Worm (Caenorhabditis elegans) whole organism, early embryonic: ENCODE measurements around the gene B0546.5.

Experiments
- B0310.2 ChIP-seq: sonication (generic microtip); optimal IDR thresholded peaks from 2 replicates; lab custom pipeline; 2016; ENCODE audit warnings: mild to moderate bottlenecking, missing genetic modification characterization, missing compliant biosample characterization
- F13C5.2 ChIP-seq: sonication (generic microtip); optimal IDR thresholded peaks from 2 replicates; lab custom pipeline; 2017; ENCODE audit warnings: mild to moderate bottlenecking, missing genetic modification characterization, inconsistent platforms, missing compliant biosample characterization
- aly-1 ChIP-seq: sonication (generic microtip); optimal IDR thresholded peaks from 2 replicates; lab custom pipeline; 2016; ENCODE audit warnings: missing genetic modification characterization, missing compliant biosample characterization
- ama-1 ChIP-seq: fragments of 150-350 bp; optimal IDR thresholded peaks from 2 replicates; lab custom pipeline; 2014
- ceh-13 ChIP-seq: fragments of 200-800 bp; sonication (Bioruptor generic); optimal IDR thresholded peaks from 2 replicates; lab custom pipeline; 2018; ENCODE audit warnings: mild to moderate bottlenecking, missing genetic modification characterization, missing compliant biosample characterization
- ceh-36 ChIP-seq: sonication (generic microtip); optimal IDR thresholded peaks from 2 replicates; lab custom pipeline; 2016; ENCODE audit warnings: missing genetic modification characterization, inconsistent platforms, missing compliant biosample characterization
- ets-7 ChIP-seq: sonication (generic microtip); optimal IDR thresholded peaks from 2 replicates; lab custom pipeline; 2016; ENCODE audit warnings: missing genotype, missing genetic modification characterization, missing compliant biosample characterization
- flt-1 ChIP-seq: fragments of 200-800 bp; sonication (Bioruptor generic); IDR thresholded peaks from 2 replicates; pipeline ENCODE4 v1.3.6; 2022; ENCODE audit warnings: missing genetic modification characterization, missing compliant biosample characterization
- hmbx-1 ChIP-seq: sonication (generic microtip); optimal IDR thresholded peaks from 2 replicates; lab custom pipeline; 2016; ENCODE audit warnings: mild to moderate bottlenecking, missing genetic modification characterization, missing compliant biosample characterization
- hmg-4 ChIP-seq: fragments of 200-800 bp; sonication (Bioruptor generic); optimal IDR thresholded peaks from 2 replicates; lab custom pipeline; 2018; ENCODE audit warnings: mild to moderate bottlenecking, missing genetic modification characterization, missing compliant biosample characterization
- hnd-1 ChIP-seq: sonication (generic microtip); optimal IDR thresholded peaks from 2 replicates; lab custom pipeline; 2016; ENCODE audit warnings: missing genetic modification characterization, missing compliant biosample characterization
- pes-1 ChIP-seq: fragments of 200-800 bp; sonication (Bioruptor generic); IDR thresholded peaks from 2 replicates; pipeline ENCODE4 v1.3.6; 2022; ENCODE audit warnings: missing genetic modification reagents, missing genetic modification characterization, missing compliant biosample characterization
- scrt-1 ChIP-seq: fragments of 200-800 bp; sonication (Bioruptor generic); IDR thresholded peaks from 2 replicates; pipeline ENCODE4 v1.3.6; 2022; ENCODE audit warnings: missing genetic modification characterization, missing compliant biosample characterization
- sea-1 ChIP-seq: fragments of 200-800 bp; sonication (Bioruptor generic); conservative IDR thresholded peaks from 2 replicates; pipeline ENCODE4 v1.3.6; 2022; ENCODE audit warnings: missing genetic modification characterization, missing compliant biosample characterization
- tbx-11 ChIP-seq: fragments of 200-800 bp; sonication (Bioruptor generic); IDR thresholded peaks from 2 replicates; pipeline ENCODE4 v1.3.6; 2022; ENCODE audit warnings: missing genetic modification characterization, missing compliant biosample characterization
- tbx-37 ChIP-seq: fragments of 200-800 bp; sonication (Bioruptor generic); conservative IDR thresholded peaks from 2 replicates; pipeline ENCODE4 v1.3.6; 2022; ENCODE audit warnings: missing genetic modification reagents, missing genetic modification characterization, missing compliant biosample characterization
- tra-4 ChIP-seq: sonication (generic microtip); optimal IDR thresholded peaks from 2 replicates; lab custom pipeline; 2017; ENCODE audit warnings: missing genetic modification characterization, missing compliant biosample characterization

B0546.5 gene

DNA sequence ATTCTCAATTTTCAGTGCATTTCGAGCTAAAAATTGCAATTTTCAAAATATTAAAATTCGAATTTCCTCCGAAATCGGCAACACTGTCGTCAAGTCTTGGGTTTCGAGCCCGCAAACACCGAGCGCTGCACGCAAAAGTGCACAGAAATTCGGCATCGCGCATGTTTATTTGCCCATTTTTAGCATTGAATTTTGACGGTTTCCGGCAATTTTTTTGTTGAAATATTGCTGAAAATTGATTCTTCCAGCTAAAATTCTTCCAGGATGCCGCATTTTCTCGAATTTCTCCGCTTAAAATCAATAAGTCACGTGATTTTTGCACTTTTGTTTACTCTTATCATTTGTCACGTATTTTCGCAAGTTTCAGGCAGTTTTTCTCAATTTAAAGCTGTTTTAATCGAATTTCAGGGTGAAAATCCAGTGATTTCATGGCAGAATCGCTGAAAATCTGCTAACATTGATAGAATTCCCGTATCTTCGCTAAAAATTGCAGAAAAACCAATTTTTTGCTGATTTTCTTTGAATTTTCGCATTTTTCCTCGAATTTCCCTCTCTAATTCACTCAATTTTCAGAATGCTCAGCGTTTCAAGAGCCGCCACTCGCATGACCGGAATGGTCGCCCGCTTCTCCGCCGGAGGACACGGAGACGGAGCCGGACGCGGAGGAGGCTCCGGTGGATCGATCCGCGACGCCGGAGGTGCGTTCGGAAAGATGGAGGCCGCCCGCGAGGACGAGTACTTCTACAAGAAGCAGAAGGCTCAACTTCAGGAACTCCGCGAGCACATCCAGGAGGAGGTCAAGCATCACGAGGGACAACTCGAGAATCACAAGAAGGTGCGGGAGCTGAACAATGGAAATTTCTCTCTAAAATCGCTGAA lies 4.3 kb downstream of the B0546.5 start, which contains the start of gene mai-2:
Gene mai-2 (plus strand): TSS at position 574 of the 879 bp plus-strand sequence.
- TF ChIP-seq hmg-4 (GFP tag; lab: Kevin White, UChicago) = no peak
- TF ChIP-seq ama-1 = no peak
- TF ChIP-seq ceh-13 = no peak
- no peak for TF ChIP-seq B0310.2 (tag; lab: Kevin White, UChicago)
- TF ChIP-seq flt-1 = no peak
- no peak for TF ChIP-seq pes-1
- TF ChIP-seq tra-4 (tag; lab: Kevin White, UChicago) = no peak
- no peak for TF ChIP-seq sea-1 (GFP tag; lab: Robert Waterston, UW)
- TF ChIP-seq tbx-11 (GFP tag; lab: Robert Waterston, UW) = no peak
- no peak for TF ChIP-seq ets-7 (tag; lab: Kevin White, UChicago)
- no peak for TF ChIP-seq scrt-1 (GFP tag; lab: Robert Waterston, UW)
- no peak for TF ChIP-seq ceh-36
- TF ChIP-seq hnd-1 (tag; lab: Kevin White, UChicago) = no peak
- no peak for TF ChIP-seq F13C5.2
- no peak for TF ChIP-seq tbx-37 (GFP tag; lab: Robert Waterston, UW)
- TF ChIP-seq hmbx-1 (tag; lab: Kevin White, UChicago) = no peak
- TF ChIP-seq aly-1 = no peak

DNA sequence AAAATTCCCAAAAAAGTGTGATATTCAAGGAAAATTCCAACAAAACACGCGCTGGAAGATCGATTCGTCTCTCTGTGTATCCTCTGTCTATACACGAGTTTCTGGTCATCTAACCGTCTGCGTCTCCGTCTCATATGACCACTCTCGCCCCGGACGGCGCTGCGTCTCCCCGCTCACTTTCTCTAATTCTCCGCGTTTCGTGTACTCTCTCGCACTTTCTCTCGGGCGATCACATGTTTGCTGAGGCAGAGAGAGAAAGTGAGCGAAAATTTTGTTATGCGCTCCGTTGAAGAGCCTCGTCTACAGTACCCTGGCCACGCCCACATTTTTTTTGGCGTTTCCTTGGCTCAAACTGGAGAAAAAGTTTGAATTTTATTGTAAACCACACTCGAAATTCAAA lies 5.3 kb downstream of the B0546.5 start:
- TF ChIP-seq ceh-13 = no peak
- TF ChIP-seq tbx-37 (GFP tag; lab: Robert Waterston, UW) = no peak
- TF ChIP-seq B0310.2 (tag; lab: Kevin White, UChicago) = no peak
- TF ChIP-seq tbx-11 (GFP tag; lab: Robert Waterston, UW) = no peak
- no peak for TF ChIP-seq ceh-36
- TF ChIP-seq hmg-4 (GFP tag; lab: Kevin White, UChicago) = peak; percentile 19
- no peak for TF ChIP-seq F13C5.2

DNA sequence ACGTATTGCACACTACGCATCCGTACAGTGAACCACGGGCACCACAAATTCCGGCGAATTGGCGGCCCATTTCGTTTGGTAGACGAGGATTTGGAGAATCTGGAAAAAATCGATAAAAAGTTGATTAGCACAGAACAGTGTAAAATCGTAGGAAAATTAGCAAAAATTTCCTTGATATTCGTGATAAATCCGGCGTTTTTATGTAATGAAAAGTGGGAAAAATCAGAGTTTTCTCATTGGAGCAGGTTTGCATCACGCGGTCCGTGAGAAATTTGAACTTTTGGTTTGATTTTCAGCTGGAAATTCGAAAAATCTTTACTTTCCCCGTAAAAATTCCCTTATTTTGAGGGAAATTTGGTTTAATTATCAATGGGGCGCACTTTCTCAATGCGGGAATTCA lies 5.9 kb downstream of the B0546.5 start, which contains the start of gene B0546.4:
Gene B0546.4 (minus strand): TSS at position 101 of the 400 bp plus-strand sequence.
- TF ChIP-seq F13C5.2 = no peak
- TF ChIP-seq tbx-37 (GFP tag; lab: Robert Waterston, UW) = no peak
- no peak for TF ChIP-seq ceh-13

DNA sequence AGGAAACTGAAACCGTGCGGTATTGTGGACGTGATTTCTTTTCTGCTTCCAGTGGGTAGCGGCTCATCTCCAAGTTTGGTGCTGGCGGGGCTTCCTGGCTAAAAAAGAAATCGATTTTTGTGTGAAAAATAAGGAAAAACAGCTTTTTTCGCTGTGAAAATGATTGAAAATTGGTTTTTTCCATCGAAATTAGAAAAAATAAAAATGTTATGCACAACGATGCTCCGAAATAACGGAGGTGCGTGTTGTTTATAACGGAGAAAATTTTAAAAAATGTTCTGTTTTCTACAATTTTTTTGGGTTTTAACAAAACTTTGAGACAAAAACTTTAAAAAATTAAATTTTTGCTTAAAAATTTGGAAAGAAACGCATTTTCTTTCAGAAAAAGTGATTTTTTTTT lies 6.7 kb downstream of the B0546.5 start:
- no peak for TF ChIP-seq tbx-37 (GFP tag; lab: Robert Waterston, UW)
- TF ChIP-seq scrt-1 (GFP tag; lab: Robert Waterston, UW) = no peak
- TF ChIP-seq hmbx-1 (tag; lab: Kevin White, UChicago) = no peak
- no peak for TF ChIP-seq sea-1 (GFP tag; lab: Robert Waterston, UW)
- TF ChIP-seq aly-1 = no peak
- no peak for TF ChIP-seq pes-1
- no peak for TF ChIP-seq flt-1
- TF ChIP-seq ama-1 = no peak
- TF ChIP-seq hmg-4 (GFP tag; lab: Kevin White, UChicago) = no peak
- no peak for TF ChIP-seq tbx-11 (GFP tag; lab: Robert Waterston, UW)
- TF ChIP-seq ets-7 (tag; lab: Kevin White, UChicago) = no peak
- no peak for TF ChIP-seq F13C5.2
- TF ChIP-seq ceh-36 = no peak
- no peak for TF ChIP-seq ceh-13
- no peak for TF ChIP-seq tra-4 (tag; lab: Kevin White, UChicago)
- no peak for TF ChIP-seq B0310.2 (tag; lab: Kevin White, UChicago)
- no peak for TF ChIP-seq hnd-1 (tag; lab: Kevin White, UChicago)

DNA sequence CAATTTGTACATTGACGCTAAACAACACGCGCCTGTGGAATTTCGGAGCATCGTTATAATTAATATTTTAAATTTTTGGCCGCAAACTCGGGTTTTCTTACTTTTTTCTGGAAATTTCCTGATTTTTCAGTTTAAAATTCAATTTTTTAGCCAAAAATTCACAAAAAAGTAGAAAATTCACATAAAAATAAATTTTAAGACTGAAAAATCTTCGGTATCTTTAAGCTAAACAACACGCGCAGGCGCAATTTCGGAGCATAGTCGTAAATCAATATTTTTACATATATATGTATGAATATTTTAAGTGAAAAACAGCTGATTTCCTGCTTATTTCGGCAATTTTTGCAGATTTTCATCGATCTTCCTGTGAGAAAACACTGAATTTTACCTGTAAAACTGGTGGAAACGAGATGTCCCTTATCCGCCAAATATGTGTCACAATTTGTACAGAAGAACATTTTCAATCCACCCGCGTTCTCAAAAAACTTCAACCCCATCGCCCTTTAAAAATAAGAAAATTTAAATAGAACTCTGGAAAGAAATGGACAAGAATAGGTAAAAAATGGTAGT lies 7.5 kb downstream of the B0546.5 start, which contains the start of gene B0546.3:
Gene B0546.3 (minus strand): TSS at position 504 of the 570 bp plus-strand sequence.
- TF ChIP-seq ceh-13 (no peak), flt-1 (no peak), hnd-1 (tag; lab: Kevin White, UChicago) (no peak), ama-1 (no peak), sea-1 (GFP tag; lab: Robert Waterston, UW) (no peak), tbx-11 (GFP tag; lab: Robert Waterston, UW) (no peak), B0310.2 (tag; lab: Kevin White, UChicago) (no peak), F13C5.2 (no peak), tbx-37 (GFP tag; lab: Robert Waterston, UW) (no peak), pes-1 (no peak), aly-1 (no peak), ets-7 (tag; lab: Kevin White, UChicago) (no peak), scrt-1 (GFP tag; lab: Robert Waterston, UW) (no peak)

DNA sequence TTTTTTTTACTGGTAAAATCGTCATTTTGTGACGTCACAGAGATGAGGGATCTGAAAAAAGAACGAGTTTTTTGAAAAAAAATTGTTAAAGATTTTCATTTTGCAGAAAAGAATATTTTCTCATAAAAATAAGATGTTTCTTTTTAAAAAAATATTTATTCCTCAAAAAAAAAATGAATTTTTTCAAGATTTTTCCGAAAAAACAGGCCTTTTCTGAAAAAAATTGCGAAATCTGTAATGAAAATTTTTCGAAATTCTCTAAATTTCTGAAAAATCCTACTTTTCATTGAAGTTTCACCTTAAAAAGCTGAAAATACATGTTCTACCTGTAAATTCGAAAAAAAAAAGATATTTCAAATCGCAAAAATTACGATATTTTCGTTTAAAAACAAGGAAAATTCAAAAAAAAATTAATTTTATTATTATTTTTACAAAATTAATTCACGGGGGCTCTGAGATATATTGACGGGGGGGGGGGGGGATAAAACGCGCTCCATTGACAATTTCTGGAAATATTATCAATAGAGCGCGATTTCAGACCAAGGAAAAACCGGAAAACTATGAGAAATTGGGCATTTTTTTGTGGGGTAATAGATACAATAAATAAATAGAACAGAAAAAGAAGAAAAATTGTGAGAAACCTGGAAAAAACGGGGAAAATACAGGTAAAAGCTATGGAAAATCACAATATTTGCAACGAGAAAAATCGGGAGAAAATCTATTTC lies 11.7 kb downstream of the B0546.5 start, which contains the start of gene otub-4:
Gene otub-4 (minus strand): TSS at position 51 of the 725 bp plus-strand sequence.
- TF ChIP-seq tra-4 (tag; lab: Kevin White, UChicago) = no peak
- no peak for TF ChIP-seq scrt-1 (GFP tag; lab: Robert Waterston, UW)
- TF ChIP-seq hmbx-1 (tag; lab: Kevin White, UChicago) = no peak
- no peak for TF ChIP-seq B0310.2 (tag; lab: Kevin White, UChicago)
- no peak for TF ChIP-seq ama-1
- no peak for TF ChIP-seq ets-7 (tag; lab: Kevin White, UChicago)
- no peak for TF ChIP-seq aly-1
- no peak for TF ChIP-seq tbx-11 (GFP tag; lab: Robert Waterston, UW)
- TF ChIP-seq pes-1 = no peak

DNA sequence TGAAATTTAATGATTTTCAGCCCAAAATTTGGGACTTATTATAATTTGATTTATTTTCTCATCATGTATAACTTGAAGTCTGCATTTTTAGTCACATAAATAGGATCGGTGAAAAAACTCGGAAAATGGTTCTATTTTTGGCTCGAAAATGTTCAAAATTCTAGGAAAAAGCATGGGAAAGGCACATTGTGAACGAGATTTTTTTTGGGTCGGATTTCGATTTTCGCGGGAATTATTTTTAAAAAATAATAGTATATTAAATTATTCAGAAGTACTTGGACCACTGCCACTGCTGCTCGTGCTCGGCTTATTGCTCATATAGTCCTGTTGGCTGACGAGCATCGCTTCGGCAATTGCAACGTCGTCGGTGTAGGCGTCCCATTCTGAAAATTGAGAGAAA lies 16.5 kb downstream of the B0546.5 start:
- TF ChIP-seq hmg-4 (GFP tag; lab: Kevin White, UChicago) = no peak
- no peak for TF ChIP-seq tra-4 (tag; lab: Kevin White, UChicago)
- no peak for TF ChIP-seq hmbx-1 (tag; lab: Kevin White, UChicago)
- no peak for TF ChIP-seq B0310.2 (tag; lab: Kevin White, UChicago)
- no peak for TF ChIP-seq scrt-1 (GFP tag; lab: Robert Waterston, UW)
- no peak for TF ChIP-seq tbx-37 (GFP tag; lab: Robert Waterston, UW)
- no peak for TF ChIP-seq sea-1 (GFP tag; lab: Robert Waterston, UW)
- no peak for TF ChIP-seq tbx-11 (GFP tag; lab: Robert Waterston, UW)
- no peak for TF ChIP-seq F13C5.2
- no peak for TF ChIP-seq hnd-1 (tag; lab: Kevin White, UChicago)
- no peak for TF ChIP-seq ceh-36
- TF ChIP-seq pes-1 = no peak
- TF ChIP-seq ets-7 (tag; lab: Kevin White, UChicago) = no peak
- no peak for TF ChIP-seq ceh-13
